In genomic region chrX:10211128-10211914, dm6 we compare ENCODE assay signal across 6 fruit fly cellular contexts.
TF ChIP-seq lines count a peak whose summit lies in the region.

No protein-coding gene starts in this region.

- no peak for TF ChIP-seq CTCF in whole organism, embryonic (GFP tag; optimal IDR thresholded peaks at IDR 0.05; lab: Kevin White, UChicago)

TF ChIP-seq in whole organism, 6 proteins besides CTCF, POLR2A, EP300 and RAD21:
- TF ChIP-seq CG8478 (optimal IDR thresholded peaks at IDR 0.05; lab: Kevin White, UChicago), result peak; percentile 17
- TF ChIP-seq psq (optimal IDR thresholded peaks at IDR 0.05; lab: Kevin White, UChicago), result no peak
- peak; percentile 52 to 89 for TF ChIP-seq EcR (GFP tag; optimal IDR thresholded peaks at IDR 0.05; lab: Kevin White, UChicago)
TF ChIP-seq in whole organism: peak in this region for 2.

TF ChIP-seq in whole organism, adult, 20 proteins besides CTCF, POLR2A, EP300 and RAD21:
- TF ChIP-seq kay (GFP tag; lab: Kevin White, UChicago; ENCODE audit: borderline replicate concordance), result peak; percentile 24
- peak; percentile 58 for TF ChIP-seq bab1 (GFP tag; optimal IDR thresholded peaks at IDR 0.05; lab: Kevin White, UChicago)
- peak; percentile 61 for TF ChIP-seq Mnt (GFP tag; optimal IDR thresholded peaks at IDR 0.05; lab: Kevin White, UChicago)
- peak; percentile 35 for TF ChIP-seq CG5204 (GFP tag; optimal IDR thresholded peaks at IDR 0.05; lab: Kevin White, UChicago)
- TF ChIP-seq pad (GFP tag; optimal IDR thresholded peaks at IDR 0.05; lab: Kevin White, UChicago), result no peak
- peak; percentile 71 for TF ChIP-seq CG7101 (tag; optimal IDR thresholded peaks at IDR 0.05; lab: Kevin White, UChicago)
- TF ChIP-seq CG33017 (tag; optimal IDR thresholded peaks at IDR 0.05; lab: Kevin White, UChicago), result peak; percentile 9
- no peak for TF ChIP-seq Clk (GFP tag; optimal IDR thresholded peaks at IDR 0.05; lab: Kevin White, UChicago)
- peak; percentile 66 for TF ChIP-seq CG14711 (tag; optimal IDR thresholded peaks at IDR 0.05; lab: Kevin White, UChicago)
- TF ChIP-seq cic (GFP tag; optimal IDR thresholded peaks at IDR 0.05; lab: Kevin White, UChicago), result no peak

TF ChIP-seq in whole organism, embryonic, 481 proteins besides CTCF, POLR2A, EP300 and RAD21 (continues in another document):
- TF ChIP-seq pnt (GFP tag; optimal IDR thresholded peaks at IDR 0.05; lab: Kevin White, UChicago), result peak; percentile 22
- TF ChIP-seq dmrt99B (tag; optimal IDR thresholded peaks at IDR 0.05; lab: Kevin White, UChicago), result peak; percentile 76
- peak; percentile 1 for TF ChIP-seq CG4820 (GFP tag; optimal IDR thresholded peaks at IDR 0.05; lab: Kevin White, UChicago)
- TF ChIP-seq CG11247 (GFP tag; IDR thresholded peaks at IDR 0.05; lab: Robert Waterston, UW), result no peak
- TF ChIP-seq Chrac-16 (GFP tag; optimal IDR thresholded peaks at IDR 0.05; lab: Kevin White, UChicago), result peak; percentile 13
- TF ChIP-seq maf-S (GFP tag; optimal IDR thresholded peaks at IDR 0.05; lab: Kevin White, UChicago), result peak; percentile 40
- peak; percentile 11 for TF ChIP-seq CG8290 (GFP tag; optimal IDR thresholded peaks at IDR 0.05; lab: Kevin White, UChicago)
- no peak for TF ChIP-seq CG8290 (tag; optimal IDR thresholded peaks at IDR 0.05; lab: Kevin White, UChicago)
- TF ChIP-seq CG14710 (tag; optimal IDR thresholded peaks at IDR 0.05; lab: Kevin White, UChicago), result peak; percentile 57
- TF ChIP-seq ATbp (GFP tag; optimal IDR thresholded peaks at IDR 0.05; lab: Kevin White, UChicago), result peak; percentile 44
- TF ChIP-seq CG17328 (GFP tag; IDR thresholded peaks at IDR 0.05; lab: Robert Waterston, UW), result peak; percentile 19; the same call in 1 of the 2 replicates
- peak; percentile 25 for TF ChIP-seq ems (GFP tag; optimal IDR thresholded peaks at IDR 0.05; lab: Kevin White, UChicago)
- peak; percentile 9 for TF ChIP-seq Usf (GFP tag; optimal IDR thresholded peaks at IDR 0.05; lab: Kevin White, UChicago)
- TF ChIP-seq bsh (GFP tag; optimal IDR thresholded peaks at IDR 0.05; lab: Kevin White, UChicago), result peak; percentile 64 to 73
- TF ChIP-seq Rfx (GFP tag; IDR thresholded peaks at IDR 0.05; lab: Robert Waterston, UW), result 0 out of 2 replicates have a peak, but pooled peaks have one; percentile 21
- peak; percentile 69 for TF ChIP-seq CG17361 (GFP tag; IDR thresholded peaks at IDR 0.05; lab: Robert Waterston, UW)
- TF ChIP-seq cg (GFP tag; optimal IDR thresholded peaks at IDR 0.05; lab: Kevin White, UChicago), result peak; percentile 94
- peak; percentile 24 to 54 for TF ChIP-seq dpn (GFP tag; optimal IDR thresholded peaks at IDR 0.05; lab: Kevin White, UChicago)
- peak; percentile 19 for TF ChIP-seq CG6254 (GFP tag; optimal IDR thresholded peaks at IDR 0.05; lab: Kevin White, UChicago)

TF ChIP-seq in whole organism, prepupa, 60 proteins besides CTCF, POLR2A, EP300 and RAD21 (continues in another document):
- TF ChIP-seq Ets96B (tag; optimal IDR thresholded peaks at IDR 0.05; lab: Kevin White, UChicago), result peak; percentile 76
- peak; percentile 89 for TF ChIP-seq Sox14 (GFP tag; optimal IDR thresholded peaks at IDR 0.05; lab: Kevin White, UChicago)
- peak; percentile 82 for TF ChIP-seq dsx (GFP tag; optimal IDR thresholded peaks at IDR 0.05; lab: Kevin White, UChicago; ENCODE audit: poor library complexity, severe bottlenecking)
- TF ChIP-seq CG11294 (GFP tag; IDR thresholded peaks at IDR 0.05; lab: Robert Waterston, UW), result 0 out of 2 replicates have a peak, but pooled peaks have one; percentile 27
- peak; percentile 91 for TF ChIP-seq pdm3 (GFP tag; optimal IDR thresholded peaks at IDR 0.05; lab: Kevin White, UChicago)
- TF ChIP-seq CG3919 (GFP tag; optimal IDR thresholded peaks at IDR 0.05; lab: Kevin White, UChicago), result peak; percentile 81
- TF ChIP-seq Eip75B (GFP tag; optimal IDR thresholded peaks at IDR 0.05; lab: Kevin White, UChicago), result peak; percentile 75
- peak; percentile 83 for TF ChIP-seq CG15336 (GFP tag; IDR thresholded peaks at IDR 0.05; lab: Robert Waterston, UW)
- TF ChIP-seq CG6854 (GFP tag; optimal IDR thresholded peaks at IDR 0.05; lab: Kevin White, UChicago), result peak; percentile 64
- TF ChIP-seq fd85E (GFP tag; optimal IDR thresholded peaks at IDR 0.05; lab: Kevin White, UChicago), result no peak
- peak; percentile 85 for TF ChIP-seq Ets21C (GFP tag; optimal IDR thresholded peaks at IDR 0.05; lab: Kevin White, UChicago)
- peak; percentile 76 for TF ChIP-seq acj6 (GFP tag; optimal IDR thresholded peaks at IDR 0.05; lab: Kevin White, UChicago)
- TF ChIP-seq salr (GFP tag; optimal IDR thresholded peaks at IDR 0.05; lab: Kevin White, UChicago), result peak in 1 of 2 experiments; percentile 86
- peak; percentile 91 for TF ChIP-seq lz (GFP tag; optimal IDR thresholded peaks at IDR 0.05; lab: Kevin White, UChicago)
- TF ChIP-seq Lpt (GFP tag; optimal IDR thresholded peaks at IDR 0.05; lab: Kevin White, UChicago), result peak; percentile 76
- peak; percentile 29 for TF ChIP-seq CG1621 (tag; optimal IDR thresholded peaks at IDR 0.05; lab: Kevin White, UChicago)
- peak; percentile 61 for TF ChIP-seq dac (GFP tag; optimal IDR thresholded peaks at IDR 0.05; lab: Kevin White, UChicago)
- TF ChIP-seq CG10631 (GFP tag; optimal IDR thresholded peaks at IDR 0.05; lab: Kevin White, UChicago), result peak; percentile 75
- TF ChIP-seq CG8319 (GFP tag; optimal IDR thresholded peaks at IDR 0.05; lab: Kevin White, UChicago), result peak; percentile 61

TF ChIP-seq in whole organism, pupa, 21 proteins besides CTCF, POLR2A, EP300 and RAD21:
- TF ChIP-seq CG13204 (GFP tag; optimal IDR thresholded peaks at IDR 0.05; lab: Kevin White, UChicago), result no peak
- TF ChIP-seq CG4496 (GFP tag; IDR thresholded peaks at IDR 0.05; lab: Robert Waterston, UW), result peak; percentile 83; the same call in 2 of the 3 replicates
- peak; percentile 23 for TF ChIP-seq gl (tag; optimal IDR thresholded peaks at IDR 0.05; lab: Kevin White, UChicago)
- peak; percentile 78 for TF ChIP-seq Pif1A (GFP tag; optimal IDR thresholded peaks at IDR 0.05; lab: Kevin White, UChicago)
- TF ChIP-seq CG34367 (tag; optimal IDR thresholded peaks at IDR 0.05; lab: Kevin White, UChicago), result peak; percentile 67
- TF ChIP-seq rn (GFP tag; IDR thresholded peaks at IDR 0.05; lab: Robert Waterston, UW), result peak; percentile 36; the same call in 1 of the 2 replicates
- TF ChIP-seq CG9948 (tag; optimal IDR thresholded peaks at IDR 0.05; lab: Kevin White, UChicago), result peak; percentile 79
- peak; percentile 69 for TF ChIP-seq CG12605 (GFP tag; IDR thresholded peaks at IDR 0.05; lab: Robert Waterston, UW)
- peak; percentile 94 for TF ChIP-seq CG14655 (GFP tag; optimal IDR thresholded peaks at IDR 0.05; lab: Kevin White, UChicago)
- peak; percentile 59 for TF ChIP-seq D1 (tag; optimal IDR thresholded peaks at IDR 0.05; lab: Kevin White, UChicago)
- peak; percentile 76 for TF ChIP-seq CG17806 (tag; optimal IDR thresholded peaks at IDR 0.05; lab: Kevin White, UChicago)
- TF ChIP-seq fd96Ca (GFP tag; IDR thresholded peaks at IDR 0.05; lab: Robert Waterston, UW), result no peak
- peak; percentile 54; the same call in 1 of the 2 replicates for TF ChIP-seq Ets98B (GFP tag; IDR thresholded peaks at IDR 0.05; lab: Robert Waterston, UW)
- no peak for TF ChIP-seq CG10348 (GFP tag; IDR thresholded peaks at IDR 0.05; lab: Robert Waterston, UW)
- TF ChIP-seq CG15710 (tag; optimal IDR thresholded peaks at IDR 0.05; lab: Kevin White, UChicago), result peak; percentile 70
- TF ChIP-seq CG8301 (tag; optimal IDR thresholded peaks at IDR 0.05; lab: Kevin White, UChicago), result peak; percentile 88
- TF ChIP-seq EcR (GFP tag; optimal IDR thresholded peaks at IDR 0.05; lab: Kevin White, UChicago), result peak; percentile 99
- peak; percentile 87 for TF ChIP-seq Snoo (tag; optimal IDR thresholded peaks at IDR 0.05; lab: Kevin White, UChicago)
- TF ChIP-seq CG32121 (GFP tag; IDR thresholded peaks at IDR 0.05; lab: Robert Waterston, UW), result peak; percentile 69
- peak; percentile 80 for TF ChIP-seq CG8159 (tag; optimal IDR thresholded peaks at IDR 0.05; lab: Kevin White, UChicago)
- peak; percentile 83 for TF ChIP-seq Pif1B (GFP tag; optimal IDR thresholded peaks at IDR 0.05; lab: Kevin White, UChicago)

TF ChIP-seq in whole organism, wandering third instar larva, 38 proteins besides CTCF, POLR2A, EP300 and RAD21 (continues in another document):
- TF ChIP-seq pan (optimal IDR thresholded peaks at IDR 0.05; lab: Kevin White, UChicago) (no peak), Hr78 (GFP tag; optimal IDR thresholded peaks at IDR 0.05; lab: Kevin White, UChicago) (no peak), CrebA (GFP tag; optimal IDR thresholded peaks at IDR 0.05; lab: Kevin White, UChicago; ENCODE audit: borderline replicate concordance) (no peak), psq (GFP tag; optimal IDR thresholded peaks at IDR 0.05; lab: Kevin White, UChicago) (peak; percentile 85), lola (GFP tag; optimal IDR thresholded peaks at IDR 0.05; lab: Kevin White, UChicago) (no peak), Mio (GFP tag; optimal IDR thresholded peaks at IDR 0.05; lab: Kevin White, UChicago) (no peak), OdsH (GFP tag; optimal IDR thresholded peaks at IDR 0.05; lab: Kevin White, UChicago) (peak; percentile 81), brk (GFP tag; optimal IDR thresholded peaks at IDR 0.05; lab: Kevin White, UChicago) (no peak), br (GFP tag; optimal IDR thresholded peaks at IDR 0.05; lab: Kevin White, UChicago) (peak; percentile 74), Dif (GFP tag; optimal IDR thresholded peaks at IDR 0.05; lab: Kevin White, UChicago; ENCODE audit: partially characterized antibody) (peak; percentile 75), CG32264 (GFP tag; optimal IDR thresholded peaks at IDR 0.05; lab: Kevin White, UChicago) (peak; percentile 71), CG9705 (GFP tag; optimal IDR thresholded peaks at IDR 0.05; lab: Kevin White, UChicago) (peak; percentile 25), Hnf4 (GFP tag; optimal IDR thresholded peaks at IDR 0.05; lab: Kevin White, UChicago) (peak; percentile 25), tai (GFP tag; optimal IDR thresholded peaks at IDR 0.05; lab: Kevin White, UChicago) (peak; percentile 11), GATAd (GFP tag; optimal IDR thresholded peaks at IDR 0.05; lab: Kevin White, UChicago) (no peak), usp (GFP tag; optimal IDR thresholded peaks at IDR 0.05; lab: Kevin White, UChicago) (no peak), Jra (GFP tag; optimal IDR thresholded peaks at IDR 0.05; lab: Kevin White, UChicago) (peak; percentile 1), fru (GFP tag; optimal IDR thresholded peaks at IDR 0.05; lab: Kevin White, UChicago) (peak; percentile 84), Rel (GFP tag; optimal IDR thresholded peaks at IDR 0.05; lab: Kevin White, UChicago) (no peak), Rel (tag; optimal IDR thresholded peaks at IDR 0.05; lab: Kevin White, UChicago) (peak; percentile 41), woc (GFP tag; optimal IDR thresholded peaks at IDR 0.05; lab: Kevin White, UChicago) (peak; percentile 69), dmrt93B (GFP tag; optimal IDR thresholded peaks at IDR 0.05; lab: Kevin White, UChicago) (peak; percentile 71), jim (GFP tag; optimal IDR thresholded peaks at IDR 0.05; lab: Kevin White, UChicago) (no peak), Dfd (GFP tag; optimal IDR thresholded peaks at IDR 0.05; lab: Kevin White, UChicago) (no peak), N (GFP tag; optimal IDR thresholded peaks at IDR 0.05; lab: Kevin White, UChicago) (no peak), foxo (GFP tag; optimal IDR thresholded peaks at IDR 0.05; lab: Kevin White, UChicago) (peak in 1 of 2 experiments; percentile 84)
